Fruit fly (Drosophila melanogaster) whole organism, prepupa: ENCODE measurements around the gene CG10096.

ENCODE experiments used
- CG10631 ChIP-seq: fragments of 200-800 bp; sonication (Bioruptor generic); optimal IDR thresholded peaks from 2 replicates; lab custom pipeline; 2016; ENCODE audit warnings: missing biosample characterization, missing genetic modification characterization
- CG10669 ChIP-seq: fragments of 200-800 bp; sonication (Bioruptor generic); optimal IDR thresholded peaks from 3 replicates; lab custom pipeline; 2018; ENCODE audit warnings: missing biosample characterization, mild to moderate bottlenecking, missing genetic modification characterization, moderate library complexity
- CG11294 ChIP-seq: fragments of 200-800 bp; sonication (Bioruptor generic); IDR thresholded peaks from 2 replicates; pipeline ENCODE4 v1.3.6; 2022; ENCODE audit warnings: missing biosample characterization, missing genetic modification characterization
- CG11762 ChIP-seq: fragments of 200-800 bp; sonication (Bioruptor generic); optimal IDR thresholded peaks from 3 replicates; lab custom pipeline; 2016; ENCODE audit warnings: missing biosample characterization, missing genetic modification characterization; ENCODE audit not compliant: insufficient read depth
- CG15336 ChIP-seq: fragments of 200-800 bp; sonication (Bioruptor generic); IDR thresholded peaks from 2 replicates; pipeline ENCODE4 v1.3.6; 2022; ENCODE audit warnings: missing biosample characterization, missing genetic modification characterization
- CG1621 ChIP-seq: fragments of 200-800 bp; sonication (Bioruptor generic); optimal IDR thresholded peaks from 3 replicates; lab custom pipeline; 2018; ENCODE audit warnings: missing biosample characterization, mild to moderate bottlenecking, missing genetic modification characterization
- CG16779 ChIP-seq: fragments of 200-800 bp; sonication (Bioruptor generic); optimal IDR thresholded peaks from 3 replicates; lab custom pipeline; 2017; ENCODE audit warnings: missing biosample characterization, mild to moderate bottlenecking, missing genetic modification characterization
- CG3032 ChIP-seq: fragments of 200-800 bp; optimal IDR thresholded peaks from 2 replicates; lab custom pipeline; 2019; ENCODE audit warnings: missing biosample characterization, mild to moderate bottlenecking, missing genetic modification characterization, moderate library complexity
- CG31627 ChIP-seq: fragments of 200-800 bp; sonication (Bioruptor generic); optimal IDR thresholded peaks from 3 replicates; lab custom pipeline; 2016; ENCODE audit warnings: missing biosample characterization, missing genetic modification characterization
- CG32006 ChIP-seq: fragments of 200-800 bp; sonication (Bioruptor generic); optimal IDR thresholded peaks from 3 replicates; lab custom pipeline; 2017; ENCODE audit warnings: missing biosample characterization, mild to moderate bottlenecking, missing genetic modification characterization
- CG34406 ChIP-seq: fragments of 200-800 bp; sonication (Bioruptor generic); optimal IDR thresholded peaks from 3 replicates; lab custom pipeline; 2016; ENCODE audit warnings: missing biosample characterization, missing genetic modification characterization
- CG3919 ChIP-seq: fragments of 200-800 bp; sonication (Bioruptor generic); optimal IDR thresholded peaks from 3 replicates; lab custom pipeline; 2016; ENCODE audit warnings: missing biosample characterization, missing genetic modification characterization
- CG4318 ChIP-seq: fragments of 200-800 bp; sonication (Bioruptor generic); optimal IDR thresholded peaks from 3 replicates; lab custom pipeline; 2017; ENCODE audit warnings: missing biosample characterization, mild to moderate bottlenecking, missing genetic modification characterization
- CG6792 ChIP-seq: fragments of 200-800 bp; sonication (Bioruptor generic); optimal IDR thresholded peaks from 3 replicates; lab custom pipeline; 2016; ENCODE audit warnings: missing biosample characterization, missing genetic modification characterization
- CG6854 ChIP-seq: fragments of 200-800 bp; sonication (Bioruptor generic); optimal IDR thresholded peaks from 2 replicates; lab custom pipeline; 2017; ENCODE audit warnings: missing biosample characterization, mild to moderate bottlenecking, missing genetic modification characterization
- CG8119 ChIP-seq: fragments of 200-800 bp; sonication (Bioruptor generic); IDR thresholded peaks from 3 replicates; pipeline ENCODE4 v1.3.6; 2022; ENCODE audit warnings: missing biosample characterization, missing genetic modification characterization
- CG8319 ChIP-seq: fragments of 200-800 bp; sonication (Bioruptor generic); optimal IDR thresholded peaks from 3 replicates; lab custom pipeline; 2016; ENCODE audit warnings: missing biosample characterization, missing genetic modification characterization
- CG8632 ChIP-seq: fragments of 200-800 bp; sonication (Bioruptor generic); optimal IDR thresholded peaks from 3 replicates; lab custom pipeline; 2016; ENCODE audit warnings: missing biosample characterization, missing genetic modification characterization
- Eip75B ChIP-seq: fragments of 200-800 bp; sonication (Bioruptor generic); optimal IDR thresholded peaks from 3 replicates; lab custom pipeline; 2016; ENCODE audit warnings: missing biosample characterization, missing genetic modification characterization
- Eip78C ChIP-seq: fragments of 200-800 bp; sonication (Bioruptor generic); peaks from one replicate; lab custom pipeline; 2016; ENCODE audit warnings: missing biosample characterization, missing genetic modification characterization
- Eip93F ChIP-seq: fragments of 200-800 bp; sonication (Bioruptor generic); optimal IDR thresholded peaks from 2 replicates; lab custom pipeline; 2016; ENCODE audit warnings: missing biosample characterization, mild to moderate bottlenecking, missing genetic modification characterization
- Ets21C ChIP-seq: fragments of 200-800 bp; sonication (Bioruptor generic); optimal IDR thresholded peaks from 3 replicates; lab custom pipeline; 2016; ENCODE audit warnings: missing biosample characterization, missing genetic modification characterization
- Ets96B ChIP-seq: fragments of 200-800 bp; optimal IDR thresholded peaks from 2 replicates; lab custom pipeline; 2019; ENCODE audit warnings: missing biosample characterization, mild to moderate bottlenecking, missing genetic modification characterization, moderate library complexity
- Gug ChIP-seq: fragments of 200-800 bp; sonication (Bioruptor generic); IDR thresholded peaks from 2 replicates; pipeline ENCODE4 v1.3.6; 2022; ENCODE audit warnings: missing biosample characterization, missing genetic modification characterization
- Hr38 ChIP-seq: sonication (Bioruptor generic); optimal IDR thresholded peaks from 2 replicates; lab custom pipeline; 2016; ENCODE audit warnings: missing biosample characterization, missing genetic modification characterization
- Hr39 ChIP-seq: fragments of 200-800 bp; sonication (Bioruptor generic); optimal IDR thresholded peaks from 2 replicates; lab custom pipeline; 2016; ENCODE audit warnings: missing biosample characterization, missing genetic modification characterization
- Hr4 ChIP-seq: fragments of 200-800 bp; sonication (Bioruptor generic); optimal IDR thresholded peaks from 3 replicates; lab custom pipeline; 2016; ENCODE audit warnings: missing biosample characterization, missing genetic modification characterization
- Met ChIP-seq: fragments of 200-800 bp; sonication (Bioruptor generic); optimal IDR thresholded peaks from 3 replicates; lab custom pipeline; 2016; ENCODE audit warnings: missing biosample characterization, missing genetic modification characterization
- OdsH ChIP-seq: fragments of 200-800 bp; sonication (Bioruptor generic); optimal IDR thresholded peaks from 3 replicates; lab custom pipeline; 2016; ENCODE audit warnings: missing biosample characterization, missing genetic modification characterization
- Smox ChIP-seq: fragments of 200-800 bp; sonication (Bioruptor generic); optimal IDR thresholded peaks from 3 replicates; lab custom pipeline; 2016; ENCODE audit warnings: missing biosample characterization, missing genetic modification characterization
- Sox102F ChIP-seq: fragments of 200-800 bp; sonication (Bioruptor generic); optimal IDR thresholded peaks from 2 replicates; lab custom pipeline; 2016; ENCODE audit warnings: missing biosample characterization, mild to moderate bottlenecking, missing genetic modification characterization
- Sox14 ChIP-seq: fragments of 200-800 bp; sonication (Bioruptor generic); optimal IDR thresholded peaks from 3 replicates; lab custom pipeline; 2016; ENCODE audit warnings: missing biosample characterization, missing genetic modification characterization
- Sox15 ChIP-seq: fragments of 200-800 bp; sonication (Bioruptor generic); optimal IDR thresholded peaks from 3 replicates; lab custom pipeline; 2016; ENCODE audit warnings: missing biosample characterization, missing genetic modification characterization
- achi ChIP-seq: fragments of 200-800 bp; sonication (Bioruptor generic); optimal IDR thresholded peaks from 3 replicates; lab custom pipeline; 2016; ENCODE audit warnings: missing biosample characterization, missing genetic modification characterization
- acj6 ChIP-seq: fragments of 200-800 bp; sonication (Bioruptor generic); optimal IDR thresholded peaks from 3 replicates; lab custom pipeline; 2016; ENCODE audit warnings: missing biosample characterization, missing genetic modification characterization
- cyc ChIP-seq: fragments of 200-800 bp; sonication (Bioruptor generic); optimal IDR thresholded peaks from 3 replicates; lab custom pipeline; 2016; ENCODE audit warnings: missing biosample characterization, missing genetic modification characterization
- dac ChIP-seq: fragments of 200-800 bp; sonication (Bioruptor generic); optimal IDR thresholded peaks from 2 replicates; lab custom pipeline; 2017; ENCODE audit warnings: missing biosample characterization, mild to moderate bottlenecking, missing genetic modification characterization
- dsx ChIP-seq: fragments of 200-800 bp; optimal IDR thresholded peaks from 3 replicates; lab custom pipeline; 2019; ENCODE audit warnings: missing biosample characterization, mild to moderate bottlenecking, missing genetic modification characterization, moderate library complexity; ENCODE audit not compliant: poor library complexity, severe bottlenecking
- eg ChIP-seq: fragments of 200-800 bp; sonication (Bioruptor generic); IDR thresholded peaks from 3 replicates; pipeline ENCODE4 v1.3.6; 2022; ENCODE audit warnings: missing biosample characterization, missing genetic modification characterization
- esn ChIP-seq: fragments of 200-800 bp; sonication (Bioruptor generic); optimal IDR thresholded peaks from 2 replicates; lab custom pipeline; 2016; ENCODE audit warnings: missing biosample characterization, mild to moderate bottlenecking, missing genetic modification characterization, moderate library complexity
- fd59A ChIP-seq: fragments of 200-800 bp; sonication (Bioruptor generic); optimal IDR thresholded peaks from 2 replicates; lab custom pipeline; 2017; ENCODE audit warnings: missing biosample characterization, mild to moderate bottlenecking, missing genetic modification characterization, missing genetic modification reagents
- fd85E ChIP-seq: fragments of 200-800 bp; sonication (Bioruptor generic); optimal IDR thresholded peaks from 3 replicates; lab custom pipeline; 2016; ENCODE audit warnings: missing biosample characterization, missing genetic modification characterization
- fkh ChIP-seq: fragments of 200-800 bp; sonication (Bioruptor generic); optimal IDR thresholded peaks from 3 replicates; lab custom pipeline; 2017; ENCODE audit warnings: missing biosample characterization, mild to moderate bottlenecking, missing genetic modification characterization, moderate library complexity
- lz ChIP-seq: fragments of 200-800 bp; sonication (Bioruptor generic); optimal IDR thresholded peaks from 3 replicates; lab custom pipeline; 2016; ENCODE audit warnings: missing biosample characterization, missing genetic modification characterization
- net ChIP-seq: fragments of 200-800 bp; sonication (Bioruptor generic); optimal IDR thresholded peaks from 3 replicates; lab custom pipeline; 2016; ENCODE audit warnings: missing biosample characterization, missing genetic modification characterization
- pdm3 ChIP-seq: fragments of 200-800 bp; sonication (Bioruptor generic); optimal IDR thresholded peaks from 3 replicates; lab custom pipeline; 2016; ENCODE audit warnings: missing biosample characterization, missing genetic modification characterization
- spab ChIP-seq: fragments of 200-800 bp; sonication (Bioruptor generic); optimal IDR thresholded peaks from 2 replicates; lab custom pipeline; 2017; ENCODE audit warnings: missing biosample characterization, mild to moderate bottlenecking, missing genetic modification characterization, missing genetic modification reagents
- ss ChIP-seq, 2 experiments: fragments of 200-800 bp; sonication (Bioruptor generic); optimal IDR thresholded peaks; 2 replicates in 1 of 2; 3 replicates in 1 of 2; lab custom pipeline; 2017 to 2018; ENCODE audit warnings: mild to moderate bottlenecking in 2 of 2, missing biosample characterization in 2 of 2, missing genetic modification characterization in 2 of 2, moderate library complexity in 1 of 2
- svp ChIP-seq: fragments of 200-800 bp; sonication (Bioruptor generic); peaks from one replicate; lab custom pipeline; 2016; ENCODE audit warnings: missing biosample characterization, missing genetic modification characterization
- topi ChIP-seq: fragments of 200-800 bp; sonication (Bioruptor generic); optimal IDR thresholded peaks from 3 replicates; lab custom pipeline; 2016; ENCODE audit warnings: missing biosample characterization, missing genetic modification characterization
- vri ChIP-seq: fragments of 200-800 bp; sonication (Bioruptor generic); optimal IDR thresholded peaks from 3 replicates; lab custom pipeline; 2016; ENCODE audit warnings: missing biosample characterization, mild to moderate bottlenecking, missing genetic modification characterization

CG10096 gene

DNA sequence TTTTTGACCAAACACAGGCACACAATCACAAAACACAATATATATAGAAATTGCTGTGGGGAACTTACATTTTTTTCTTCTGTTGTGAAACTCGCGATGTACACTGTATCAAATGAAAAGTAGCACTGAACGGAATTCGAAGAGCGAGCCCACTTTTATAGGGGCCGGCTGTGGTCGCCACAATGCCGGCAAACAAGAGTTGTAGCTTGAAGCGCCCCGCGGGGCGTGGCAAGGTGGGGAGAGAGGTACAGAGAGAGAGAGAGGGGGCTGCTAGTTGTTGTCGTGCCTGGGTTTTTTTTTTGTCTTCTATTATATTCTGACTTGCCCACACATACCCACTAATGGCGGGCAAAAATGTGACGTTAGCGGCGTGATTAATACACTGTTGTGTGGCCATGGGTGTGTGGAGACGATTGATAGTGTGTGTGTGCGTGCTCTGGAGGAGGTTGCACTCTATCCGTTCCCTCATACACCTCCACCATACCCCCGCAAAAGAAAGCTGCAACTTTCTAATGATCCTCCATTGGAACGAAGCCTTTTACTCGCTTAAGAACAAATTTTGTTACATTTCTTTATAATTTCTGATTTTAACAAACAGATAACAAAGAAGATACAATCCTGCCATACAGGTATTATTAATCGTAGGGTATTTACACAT, 26.5 kb downstream of the CG10096 start, which contains the start of gene GstD1:
GstD1 (minus strand) TSS at position 134 of the 658 bp plus-strand sequence.
- TF ChIP-seq CG6792: peak; percentile 21
- TF ChIP-seq CG8119 (GFP tag; lab: Robert Waterston, UW): peak; percentile 72
- peak; percentile 48 for TF ChIP-seq topi
- peak; percentile 61 for TF ChIP-seq Hr39 (GFP tag; lab: Kevin White, UChicago)
- no peak for TF ChIP-seq CG6854 (GFP tag; lab: Kevin White, UChicago)
- peak; percentile 47 for TF ChIP-seq dac (GFP tag; lab: Kevin White, UChicago)
- peak; percentile 60 for TF ChIP-seq cyc (GFP tag; lab: Kevin White, UChicago)
- TF ChIP-seq Met: peak; percentile 50
- TF ChIP-seq net (GFP tag; lab: Kevin White, UChicago): peak; percentile 63
- TF ChIP-seq Gug (GFP tag; lab: Robert Waterston, UW): 0 out of 2 replicates have a peak, but pooled peaks have one; percentile 52
- peak; percentile 76 for TF ChIP-seq CG15336 (GFP tag; lab: Robert Waterston, UW)
- no peak for TF ChIP-seq Hr38 (GFP tag; lab: Kevin White, UChicago)
- peak; percentile 89 for TF ChIP-seq CG32006 (GFP tag; lab: Kevin White, UChicago)
- peak; percentile 35 for TF ChIP-seq Eip75B (GFP tag; lab: Kevin White, UChicago)
- peak; percentile 59 for TF ChIP-seq fd59A (GFP tag; lab: Kevin White, UChicago)
- TF ChIP-seq fd85E (GFP tag; lab: Kevin White, UChicago): no peak
- TF ChIP-seq dsx (GFP tag; lab: Kevin White, UChicago): peak; percentile 20
- TF ChIP-seq vri (GFP tag; lab: Kevin White, UChicago): peak; percentile 49
- peak; percentile 36 for TF ChIP-seq CG16779 (tag; lab: Kevin White, UChicago)
- peak; percentile 40 for TF ChIP-seq CG10669 (GFP tag; lab: Kevin White, UChicago)
- peak; percentile 10 for TF ChIP-seq Sox15 (GFP tag; lab: Kevin White, UChicago)
- TF ChIP-seq Eip78C: peak; percentile 89
- TF ChIP-seq OdsH: peak; percentile 59
- peak; percentile 61 for TF ChIP-seq CG10631 (GFP tag; lab: Kevin White, UChicago)
- peak; percentile 51 for TF ChIP-seq Ets96B (tag; lab: Kevin White, UChicago)
- peak; percentile 59 for TF ChIP-seq CG11294 (GFP tag; lab: Robert Waterston, UW)
- TF ChIP-seq CG11762 (GFP tag; lab: Kevin White, UChicago): peak; percentile 30
- no peak for TF ChIP-seq CG8319 (GFP tag; lab: Kevin White, UChicago)
- TF ChIP-seq lz: peak; percentile 64
- peak; percentile 43 for TF ChIP-seq pdm3 (GFP tag; lab: Kevin White, UChicago)
- TF ChIP-seq Smox (GFP tag; lab: Kevin White, UChicago): peak; percentile 36
- no peak for TF ChIP-seq CG1621
- peak; percentile 3 to 53 for TF ChIP-seq ss (GFP tag; optimal IDR thresholded peaks at IDR 0.05; lab: Kevin White, UChicago)
- peak; percentile 2 for TF ChIP-seq Sox102F (GFP tag; lab: Kevin White, UChicago)
- TF ChIP-seq Eip93F: no peak
- TF ChIP-seq Sox14 (GFP tag; lab: Kevin White, UChicago): peak; percentile 67
- TF ChIP-seq CG31627 (GFP tag; lab: Kevin White, UChicago): peak; percentile 47
- TF ChIP-seq eg (GFP tag; lab: Robert Waterston, UW): peak; percentile 75
- TF ChIP-seq CG3032: peak; percentile 45
- TF ChIP-seq Ets21C: peak; percentile 39
- TF ChIP-seq spab (GFP tag; lab: Kevin White, UChicago): peak; percentile 25
- peak; percentile 60 for TF ChIP-seq esn
- TF ChIP-seq CG34406 (GFP tag; lab: Kevin White, UChicago): peak; percentile 43
- TF ChIP-seq acj6 (GFP tag; lab: Kevin White, UChicago): peak; percentile 43
- peak; percentile 76 for TF ChIP-seq CG4318 (GFP tag; lab: Kevin White, UChicago)
- TF ChIP-seq svp (GFP tag; lab: Kevin White, UChicago): peak; percentile 79
- TF ChIP-seq CG8632 (GFP tag; lab: Kevin White, UChicago): no peak
- peak; percentile 74 for TF ChIP-seq achi (GFP tag; lab: Kevin White, UChicago)
- TF ChIP-seq Hr4 (GFP tag; lab: Kevin White, UChicago): peak; percentile 83
- TF ChIP-seq fkh (GFP tag; lab: Kevin White, UChicago): peak; percentile 62
- TF ChIP-seq CG3919 (GFP tag; lab: Kevin White, UChicago): peak; percentile 71
